Worm (Caenorhabditis elegans): ENCODE results near the gene ZK355.8.

The ZK355.8 gene

ce11 chrII:2920817-2921458, 6.7 kb upstream of the ZK355.8 start (continued):
- peak; percentile 62 for TF ChIP-seq chd-7 (tag; optimal IDR thresholded peaks at IDR 0.05)
- TF ChIP-seq dox-1 (GFP tag; IDR thresholded peaks at IDR 0.05): peak; percentile 71
- TF ChIP-seq tlf-1 (GFP tag; optimal IDR thresholded peaks at IDR 0.05): peak; percentile 58
- no peak for TF ChIP-seq ZK185.1 (tag; optimal IDR thresholded peaks at IDR 0.05; ENCODE audit: poor library complexity, severe bottlenecking)
- peak; percentile 74 for TF ChIP-seq pbrm-1 (GFP tag; IDR thresholded peaks at IDR 0.05)
- no peak for TF ChIP-seq ceh-40 (GFP tag; IDR thresholded peaks at IDR 0.05)
- TF ChIP-seq hmg-20 (GFP tag; IDR thresholded peaks at IDR 0.05): no peak
- TF ChIP-seq snpc-4 (GFP tag; optimal IDR thresholded peaks at IDR 0.05): peak; percentile 22
- peak in 2 of 4 experiments; percentile 39 to 45 for TF ChIP-seq snpc-4 (tag; optimal IDR thresholded peaks at IDR 0.05)
- TF ChIP-seq lin-26 (GFP tag; IDR thresholded peaks at IDR 0.05): 0 out of 2 replicates have a peak, but pooled peaks have one; percentile 67
- TF ChIP-seq Y79H2A.3 (GFP tag; conservative IDR thresholded peaks at IDR 0.05): 0 out of 2 replicates have a peak, but pooled peaks have one; percentile 29
- no peak for TF ChIP-seq nhr-120 (GFP tag; IDR thresholded peaks at IDR 0.05)
- TF ChIP-seq nhr-80 (tag; optimal IDR thresholded peaks at IDR 0.05): peak; percentile 3
- peak; percentile 45 for TF ChIP-seq tbp1 (GFP tag; optimal IDR thresholded peaks at IDR 0.05)
- peak; percentile 84 for TF ChIP-seq ceh-91 (GFP tag; IDR thresholded peaks at IDR 0.05)
- peak; percentile 47 for TF ChIP-seq F49E8.2 (tag; optimal IDR thresholded peaks at IDR 0.05; ENCODE audit: insufficient read depth)
- no peak for TF ChIP-seq sdz-38 (tag; optimal IDR thresholded peaks at IDR 0.05)
- TF ChIP-seq sptf-2 (GFP tag; optimal IDR thresholded peaks at IDR 0.05): no peak
- TF ChIP-seq F10E7.11 (tag; optimal IDR thresholded peaks at IDR 0.05): peak; percentile 37
- TF ChIP-seq nfyb-1 (GFP tag; IDR thresholded peaks at IDR 0.05): no peak; the same call in 1 of the 2 replicates

ce11 chrII:2921860-2922259, 5.7 kb upstream of the ZK355.8 start:
- TF ChIP-seq zfh-2 (GFP tag; conservative IDR thresholded peaks at IDR 0.05) (peak; percentile 79), hmg-1.2 (GFP tag; IDR thresholded peaks at IDR 0.05) (peak; percentile 90), mcd-1 (GFP tag; IDR thresholded peaks at IDR 0.05) (0 out of 2 replicates have a peak, but pooled peaks have one; percentile 12), sdz-38 (tag; optimal IDR thresholded peaks at IDR 0.05) (no peak), egrh-3 (GFP tag; IDR thresholded peaks at IDR 0.05) (peak; percentile 45; the same call in 1 of the 2 replicates)

ce11 chrII:2922359-2922758, 5.2 kb upstream of the ZK355.8 start:
- peak; percentile 63 for TF ChIP-seq nhr-80 (tag; optimal IDR thresholded peaks at IDR 0.05)
- no peak for TF ChIP-seq ztf-22 (GFP tag; optimal IDR thresholded peaks at IDR 0.05)
- TF ChIP-seq F57A8.1 (GFP tag; optimal IDR thresholded peaks at IDR 0.05): no peak
- 0 out of 2 replicates have a peak, but pooled peaks have one; percentile 15 for TF ChIP-seq Y95B8A.8 (GFP tag; IDR thresholded peaks at IDR 0.05)
- no peak for TF ChIP-seq F10E7.11 (tag; optimal IDR thresholded peaks at IDR 0.05)
- TF ChIP-seq F23B12.7 (tag; optimal IDR thresholded peaks at IDR 0.05; ENCODE audit: insufficient read depth): no peak
- no peak for TF ChIP-seq dox-1 (GFP tag; IDR thresholded peaks at IDR 0.05)
- TF ChIP-seq tlf-1 (GFP tag; optimal IDR thresholded peaks at IDR 0.05): no peak
- TF ChIP-seq sdz-38 (tag; optimal IDR thresholded peaks at IDR 0.05): no peak
- no peak for TF ChIP-seq mcd-1 (GFP tag; IDR thresholded peaks at IDR 0.05)
- no peak for TF ChIP-seq cebp-1 (GFP tag; IDR thresholded peaks at IDR 0.05)
- peak; percentile 24 for TF ChIP-seq cebp-1 (tag; optimal IDR thresholded peaks at IDR 0.05)
- no peak for TF ChIP-seq tbp1 (GFP tag; optimal IDR thresholded peaks at IDR 0.05)
- no peak for TF ChIP-seq rec-8 (tag; optimal IDR thresholded peaks at IDR 0.05)
- no peak for TF ChIP-seq lin-35 (GFP tag; optimal IDR thresholded peaks at IDR 0.05)
- no peak for TF ChIP-seq hlh-26 (GFP tag; conservative IDR thresholded peaks at IDR 0.05)
- no peak for TF ChIP-seq Y79H2A.3 (GFP tag; conservative IDR thresholded peaks at IDR 0.05)
- TF ChIP-seq madf-3 (GFP tag; IDR thresholded peaks at IDR 0.05): 0 out of 2 replicates have a peak, but pooled peaks have one; percentile 31
- no peak for TF ChIP-seq mel-28 (tag; optimal IDR thresholded peaks at IDR 0.05; ENCODE audit: borderline replicate concordance)
- TF ChIP-seq madf-10 (tag; optimal IDR thresholded peaks at IDR 0.05): no peak
- no peak for TF ChIP-seq nfya-1 (tag; optimal IDR thresholded peaks at IDR 0.05; ENCODE audit: borderline replicate concordance, insufficient read depth)
